Fruit fly (Drosophila melanogaster) whole organism, embryonic: Measurements from ENCODE around the gene CG13962.
A peak's percentile ranks its signal among the peaks of the same experiment; 100 is the strongest.

Experiments used
- BtbVII ChIP-seq: fragments of 200-800 bp; sonication (Bioruptor generic); optimal IDR thresholded peaks from 3 replicates; lab custom pipeline; 2017; ENCODE audit warnings: missing biosample characterization, mild to moderate bottlenecking, missing genetic modification characterization
- CG11456 ChIP-seq: fragments of 200-800 bp; sonication (Bioruptor generic); IDR thresholded peaks from 3 replicates; pipeline ENCODE4 v1.3.6; 2022; ENCODE audit warnings: missing biosample characterization, missing genetic modification characterization
- CG12219 ChIP-seq: fragments of 200-800 bp; sonication (Bioruptor generic); optimal IDR thresholded peaks from 3 replicates; lab custom pipeline; 2018; ENCODE audit warnings: missing biosample characterization, mild to moderate bottlenecking, missing genetic modification characterization
- CG12744 ChIP-seq: fragments of 200-800 bp; sonication (Bioruptor generic); optimal IDR thresholded peaks from 2 replicates; lab custom pipeline; 2016; ENCODE audit warnings: missing biosample characterization, missing genetic modification characterization
- CG14710 ChIP-seq: fragments of 200-800 bp; sonication (Bioruptor generic); optimal IDR thresholded peaks from 3 replicates; lab custom pipeline; 2019; ENCODE audit warnings: missing biosample characterization, mild to moderate bottlenecking, missing genetic modification characterization, moderate library complexity
- CG1602 ChIP-seq: fragments of 200-800 bp; sonication (Bioruptor generic); optimal IDR thresholded peaks from 3 replicates; lab custom pipeline; 2016; ENCODE audit warnings: missing biosample characterization, missing genetic modification characterization
- CG1603 ChIP-seq: fragments of 200-800 bp; sonication (Bioruptor generic); optimal IDR thresholded peaks from 2 replicates; lab custom pipeline; 2019; ENCODE audit warnings: missing biosample characterization, mild to moderate bottlenecking, missing genetic modification characterization, moderate library complexity
- CG16863 ChIP-seq: fragments of 200-800 bp; sonication (Bioruptor generic); optimal IDR thresholded peaks from 3 replicates; lab custom pipeline; 2016; ENCODE audit warnings: missing biosample characterization, missing genetic modification characterization
- CG17359 ChIP-seq: fragments of 200-800 bp; sonication (Bioruptor generic); optimal IDR thresholded peaks from 3 replicates; lab custom pipeline; 2018; ENCODE audit warnings: missing biosample characterization, mild to moderate bottlenecking, missing genetic modification characterization, moderate library complexity
- CG2129 ChIP-seq: fragments of 200-800 bp; sonication (Bioruptor generic); IDR thresholded peaks from 2 replicates; pipeline ENCODE4 v1.3.6; 2022; ENCODE audit warnings: missing biosample characterization, missing genetic modification characterization; ENCODE audit not compliant: partially characterized antibody
- CG31365 ChIP-seq: fragments of 200-800 bp; sonication (Bioruptor generic); optimal IDR thresholded peaks from 2 replicates; lab custom pipeline; 2018; ENCODE audit warnings: missing biosample characterization, mild to moderate bottlenecking, missing genetic modification characterization
- CG31388 ChIP-seq: fragments of 200-800 bp; sonication (Bioruptor generic); optimal IDR thresholded peaks from 2 replicates; lab custom pipeline; 2016; ENCODE audit warnings: missing biosample characterization, missing genetic modification characterization
- CG31441 ChIP-seq: fragments of 200-800 bp; sonication (Bioruptor generic); IDR thresholded peaks from 2 replicates; pipeline ENCODE4 v1.3.6; 2022; ENCODE audit warnings: missing biosample characterization, missing genetic modification characterization
- CG3995 ChIP-seq: fragments of 200-800 bp; sonication (Bioruptor generic); optimal IDR thresholded peaks from 3 replicates; lab custom pipeline; 2016; ENCODE audit warnings: missing biosample characterization, missing genetic modification characterization
- CG4617 ChIP-seq: fragments of 200-800 bp; sonication (Bioruptor generic); optimal IDR thresholded peaks from 3 replicates; lab custom pipeline; 2016; ENCODE audit warnings: missing biosample characterization, missing genetic modification characterization, borderline replicate concordance
- CG6683 ChIP-seq: fragments of 200-800 bp; sonication (Bioruptor generic); optimal IDR thresholded peaks from 2 replicates; lab custom pipeline; 2017; ENCODE audit warnings: missing biosample characterization, mild to moderate bottlenecking, missing genetic modification characterization, missing genetic modification reagents
- CG7839 ChIP-seq: fragments of 200-800 bp; sonication (Bioruptor generic); optimal IDR thresholded peaks from 3 replicates; lab custom pipeline; 2018; ENCODE audit warnings: missing biosample characterization, mild to moderate bottlenecking, missing genetic modification characterization, moderate library complexity
- Camta ChIP-seq: fragments of 200-800 bp; sonication (Bioruptor generic); optimal IDR thresholded peaks from 2 replicates; lab custom pipeline; 2016; ENCODE audit warnings: missing biosample characterization, missing genetic modification characterization
- Chrac-16 ChIP-seq: fragments of 200-800 bp; sonication (Bioruptor generic); optimal IDR thresholded peaks from 3 replicates; lab custom pipeline; 2016; ENCODE audit warnings: missing biosample characterization, missing genetic modification characterization
- Dad ChIP-seq: fragments of 200-800 bp; sonication (Bioruptor generic); optimal IDR thresholded peaks from 3 replicates; lab custom pipeline; 2016; ENCODE audit warnings: missing biosample characterization, missing genetic modification characterization
- Hr3 ChIP-seq: fragments of 200-800 bp; sonication (Bioruptor generic); optimal IDR thresholded peaks from 3 replicates; lab custom pipeline; 2016; ENCODE audit warnings: missing biosample characterization, missing genetic modification characterization
- Lpt ChIP-seq: fragments of >200 bp; optimal IDR thresholded peaks from 2 replicates; lab custom pipeline; 2018; ENCODE audit warnings: missing biosample characterization, missing genetic modification characterization
- Med ChIP-seq: fragments of 200-800 bp; sonication (Bioruptor generic); peaks from one replicate; lab custom pipeline; 2016; ENCODE audit warnings: missing biosample characterization, missing genetic modification characterization, mild to moderate bottlenecking, inconsistent platforms, moderate library complexity
- NC2α ChIP-seq: fragments of 200-800 bp; sonication (Bioruptor generic); optimal IDR thresholded peaks from 2 replicates; lab custom pipeline; 2016; ENCODE audit warnings: missing biosample characterization, missing genetic modification characterization
- Nf-YC ChIP-seq: fragments of 200-800 bp; optimal IDR thresholded peaks from 3 replicates; lab custom pipeline; 2019; ENCODE audit warnings: missing biosample characterization, mild to moderate bottlenecking, missing genetic modification characterization, moderate library complexity
- Oli ChIP-seq: fragments of 200-800 bp; sonication (Bioruptor generic); optimal IDR thresholded peaks from 2 replicates; lab custom pipeline; 2018; ENCODE audit warnings: missing biosample characterization, mild to moderate bottlenecking, missing genetic modification characterization, moderate library complexity
- Ptx1 ChIP-seq: fragments of 200-800 bp; sonication (Bioruptor generic); IDR thresholded peaks from 2 replicates; pipeline ENCODE4 v1.3.6; 2022; ENCODE audit warnings: missing biosample characterization, missing genetic modification characterization
- Rfx ChIP-seq: fragments of 200-800 bp; sonication (Bioruptor generic); IDR thresholded peaks from 2 replicates; pipeline ENCODE4 v1.3.6; 2022; ENCODE audit warnings: missing biosample characterization, missing genetic modification characterization
- Sox102F ChIP-seq: fragments of 200-800 bp; sonication (Bioruptor generic); optimal IDR thresholded peaks from 2 replicates; lab custom pipeline; 2018; ENCODE audit warnings: missing biosample characterization, mild to moderate bottlenecking, missing genetic modification characterization, moderate library complexity
- Usf ChIP-seq: fragments of 200-800 bp; sonication (Bioruptor generic); optimal IDR thresholded peaks from 2 replicates; lab custom pipeline; 2017; ENCODE audit warnings: missing genotype, missing biosample characterization, missing genetic modification characterization
- YL-1 ChIP-seq: fragments of 200-800 bp; sonication (Bioruptor generic); optimal IDR thresholded peaks from 3 replicates; lab custom pipeline; 2017; ENCODE audit warnings: missing biosample characterization, mild to moderate bottlenecking, missing genetic modification characterization
- aop ChIP-seq: fragments of 200-800 bp; sonication (Bioruptor generic); IDR thresholded peaks from 2 replicates; pipeline ENCODE4 v1.3.6; 2022; ENCODE audit warnings: missing biosample characterization, missing genetic modification characterization
- bcd ChIP-seq: fragments of 200-800 bp; sonication (Bioruptor generic); optimal IDR thresholded peaks from 2 replicates; lab custom pipeline; 2017; ENCODE audit warnings: missing biosample characterization, mild to moderate bottlenecking, missing genetic modification characterization
- dmrt11E ChIP-seq: fragments of 200-800 bp; sonication (Bioruptor generic); optimal IDR thresholded peaks from 3 replicates; lab custom pipeline; 2018; ENCODE audit warnings: missing biosample characterization, mild to moderate bottlenecking, missing genetic modification characterization, moderate library complexity
- grn ChIP-seq: fragments of 200-800 bp; sonication (Bioruptor generic); optimal IDR thresholded peaks from 3 replicates; lab custom pipeline; 2017; ENCODE audit warnings: missing biosample characterization, missing genetic modification characterization
- h ChIP-seq: fragments of >200 bp; optimal IDR thresholded peaks from 2 replicates; lab custom pipeline; 2017
- jigr1 ChIP-seq: fragments of 200-800 bp; sonication (Bioruptor generic); IDR thresholded peaks from 3 replicates; pipeline ENCODE4 v1.3.6; 2022; ENCODE audit warnings: missing biosample characterization, missing genetic modification characterization
- lola ChIP-seq, 3 experiments: fragments of >200 bp in 2 of 3; fragments of 200-800 bp in 1 of 3; sonication (Bioruptor generic) in 1 of 3; optimal IDR thresholded peaks; 2 replicates each; lab custom pipeline; 2017 to 2019; ENCODE audit warnings: missing biosample characterization in 3 of 3, missing genetic modification characterization in 3 of 3, mild to moderate bottlenecking in 1 of 3, moderate library complexity in 1 of 3
- lov ChIP-seq, 2 experiments: fragments of 200-800 bp in 1 of 2; fragments of >200 bp in 1 of 2; sonication (Bioruptor generic) in 1 of 2; IDR thresholded peaks in 1 of 2; optimal IDR thresholded peaks in 1 of 2; 2 replicates in 1 of 2; 3 replicates in 1 of 2; pipeline versions ENCODE4 v1.3.6 to Lab custom; 2017 to 2022; ENCODE audit warnings: missing biosample characterization in 1 of 2, missing genetic modification characterization in 1 of 2
- p53 ChIP-seq: fragments of 200-800 bp; sonication (Bioruptor generic); optimal IDR thresholded peaks from 2 replicates; lab custom pipeline; 2016; ENCODE audit warnings: missing biosample characterization, missing genetic modification characterization
- pita ChIP-seq: fragments of 200-800 bp; sonication (Bioruptor generic); optimal IDR thresholded peaks from 2 replicates; lab custom pipeline; 2017; ENCODE audit warnings: missing biosample characterization, mild to moderate bottlenecking, missing genetic modification characterization
- pros ChIP-seq: fragments of 200-800 bp; sonication (Bioruptor generic); optimal IDR thresholded peaks from 3 replicates; lab custom pipeline; 2019; ENCODE audit warnings: missing biosample characterization, mild to moderate bottlenecking, missing genetic modification characterization, moderate library complexity
- pum ChIP-seq: fragments of 200-800 bp; sonication (Bioruptor generic); optimal IDR thresholded peaks from 2 replicates; lab custom pipeline; 2016; ENCODE audit warnings: missing biosample characterization, missing genetic modification characterization
- repo ChIP-seq: fragments of 200-800 bp; sonication (Bioruptor generic); optimal IDR thresholded peaks from 2 replicates; lab custom pipeline; 2016; ENCODE audit warnings: missing biosample characterization, missing genetic modification characterization
- salm ChIP-seq: fragments of 200-800 bp; sonication (Bioruptor generic); optimal IDR thresholded peaks from 2 replicates; lab custom pipeline; 2018; ENCODE audit warnings: missing biosample characterization, mild to moderate bottlenecking, missing genetic modification characterization
- sens-2 ChIP-seq: fragments of 200-800 bp; sonication (Bioruptor generic); IDR thresholded peaks from 2 replicates; pipeline ENCODE4 v1.3.6; 2022; ENCODE audit warnings: missing biosample characterization, missing genetic modification characterization
- sna ChIP-seq: fragments of 200-800 bp; sonication (Bioruptor generic); IDR thresholded peaks from 2 replicates; pipeline ENCODE4 v1.3.6; 2022; ENCODE audit warnings: missing biosample characterization, missing genetic modification characterization; ENCODE audit not compliant: partially characterized antibody
- usp ChIP-seq: fragments of >200 bp; optimal IDR thresholded peaks from 2 replicates; lab custom pipeline; 2017; ENCODE audit warnings: missing biosample characterization, missing genetic modification characterization
- zf30C ChIP-seq: fragments of 200-800 bp; sonication (Bioruptor generic); optimal IDR thresholded peaks from 3 replicates; lab custom pipeline; 2018; ENCODE audit warnings: missing biosample characterization, mild to moderate bottlenecking, missing genetic modification characterization

Gene CG13962

dm6 chr2L:19795320-19796110, 18.8 kb downstream of the CG13962 start (continued):
- TF ChIP-seq grn (GFP tag; lab: Kevin White, UChicago) (no peak), lov (optimal IDR thresholded peaks at IDR 0.05; lab: Kevin White, UChicago) (no peak), lov (GFP tag; IDR thresholded peaks at IDR 0.05; lab: Robert Waterston, UW) (no peak), pum (GFP tag; lab: Kevin White, UChicago) (peak; percentile 44), Usf (no peak), CG1603 (peak; percentile 78), lola (GFP tag; optimal IDR thresholded peaks at IDR 0.05; lab: Kevin White, UChicago) (peak in 1 of 3 experiments; percentile 48), CG31441 (GFP tag; lab: Robert Waterston, UW) (peak; percentile 66), sna (GFP tag; lab: Robert Waterston, UW) (peak; percentile 74; the same call in 1 of the 2 replicates), zf30C (no peak), YL-1 (GFP tag; lab: Kevin White, UChicago) (peak; percentile 67), BtbVII (GFP tag; lab: Kevin White, UChicago) (no peak), CG4617 (peak; percentile 82), CG31365 (no peak), Camta (peak; percentile 17), Hr3 (GFP tag; lab: Kevin White, UChicago) (peak; percentile 50), pros (GFP tag; lab: Kevin White, UChicago) (no peak), Oli (no peak), p53 (GFP tag; lab: Kevin White, UChicago) (peak; percentile 57), Chrac-16 (peak; percentile 55), bcd (GFP tag; lab: Kevin White, UChicago) (peak; percentile 39), CG12744 (no peak), Lpt (no peak), CG7839 (peak; percentile 43), usp (no peak), Rfx (GFP tag; lab: Robert Waterston, UW) (peak; percentile 70), Nf-YC (tag; lab: Kevin White, UChicago) (peak; percentile 27), CG11456 (GFP tag; lab: Robert Waterston, UW) (peak; percentile 60; the same call in 1 of the 3 replicates), CG12219 (GFP tag; lab: Kevin White, UChicago) (no peak), CG6683 (GFP tag; lab: Kevin White, UChicago) (no peak), h (lab: Kevin White, UChicago) (no peak), CG16863 (GFP tag; lab: Kevin White, UChicago) (no peak), CG31388 (GFP tag; lab: Kevin White, UChicago) (no peak), CG1602 (GFP tag; lab: Kevin White, UChicago) (no peak), Ptx1 (peak; percentile 40; the same call in 1 of the 2 replicates), pita (GFP tag; lab: Kevin White, UChicago) (no peak), Dad (GFP tag; lab: Kevin White, UChicago) (no peak), aop (no peak), sens-2 (no peak), CG14710 (tag; lab: Kevin White, UChicago) (peak; percentile 80), Med (GFP tag; lab: Kevin White, UChicago) (peak; percentile 80), NC2α (no peak), Sox102F (peak; percentile 2), dmrt11E (tag; lab: Kevin White, UChicago) (peak; percentile 33), CG2129 (peak; percentile 73), salm (tag; lab: Kevin White, UChicago) (peak; percentile 2), CG17359 (tag; lab: Kevin White, UChicago) (peak; percentile 46), CG3995 (GFP tag; lab: Kevin White, UChicago) (peak; percentile 51), repo (GFP tag; lab: Kevin White, UChicago) (no peak), jigr1 (no peak)
